Fruit fly (Drosophila melanogaster) whole organism, prepupa: Measurements from ENCODE around the gene BckdhA.

Experiments used
- Blimp-1 ChIP-seq: fragments of 200-800 bp; sonication (Bioruptor generic); optimal IDR thresholded peaks from 3 replicates; lab custom pipeline; 2017; ENCODE audit warnings: missing biosample characterization, missing genetic modification characterization, mild to moderate bottlenecking, moderate library complexity, missing genetic modification reagents
- CG10631 ChIP-seq: fragments of 200-800 bp; sonication (Bioruptor generic); optimal IDR thresholded peaks from 2 replicates; lab custom pipeline; 2016; ENCODE audit warnings: missing biosample characterization, missing genetic modification characterization
- CG10669 ChIP-seq: fragments of 200-800 bp; sonication (Bioruptor generic); optimal IDR thresholded peaks from 3 replicates; lab custom pipeline; 2018; ENCODE audit warnings: missing biosample characterization, mild to moderate bottlenecking, missing genetic modification characterization, moderate library complexity
- CG11294 ChIP-seq: fragments of 200-800 bp; sonication (Bioruptor generic); IDR thresholded peaks from 2 replicates; pipeline ENCODE4 v1.3.6; 2022; ENCODE audit warnings: missing biosample characterization, missing genetic modification characterization
- CG11762 ChIP-seq: fragments of 200-800 bp; sonication (Bioruptor generic); optimal IDR thresholded peaks from 3 replicates; lab custom pipeline; 2016; ENCODE audit warnings: missing biosample characterization, missing genetic modification characterization; ENCODE audit not compliant: insufficient read depth
- CG11902 ChIP-seq: fragments of 200-800 bp; sonication (Bioruptor generic); optimal IDR thresholded peaks from 3 replicates; lab custom pipeline; 2016; ENCODE audit warnings: missing biosample characterization, missing genetic modification characterization
- CG15336 ChIP-seq: fragments of 200-800 bp; sonication (Bioruptor generic); IDR thresholded peaks from 2 replicates; pipeline ENCODE4 v1.3.6; 2022; ENCODE audit warnings: missing biosample characterization, missing genetic modification characterization
- CG3032 ChIP-seq: fragments of 200-800 bp; optimal IDR thresholded peaks from 2 replicates; lab custom pipeline; 2019; ENCODE audit warnings: missing biosample characterization, mild to moderate bottlenecking, missing genetic modification characterization, moderate library complexity
- CG31627 ChIP-seq: fragments of 200-800 bp; sonication (Bioruptor generic); optimal IDR thresholded peaks from 3 replicates; lab custom pipeline; 2016; ENCODE audit warnings: missing biosample characterization, missing genetic modification characterization
- CG34406 ChIP-seq: fragments of 200-800 bp; sonication (Bioruptor generic); optimal IDR thresholded peaks from 3 replicates; lab custom pipeline; 2016; ENCODE audit warnings: missing biosample characterization, missing genetic modification characterization
- CG3919 ChIP-seq: fragments of 200-800 bp; sonication (Bioruptor generic); optimal IDR thresholded peaks from 3 replicates; lab custom pipeline; 2016; ENCODE audit warnings: missing biosample characterization, missing genetic modification characterization
- CG4318 ChIP-seq: fragments of 200-800 bp; sonication (Bioruptor generic); optimal IDR thresholded peaks from 3 replicates; lab custom pipeline; 2017; ENCODE audit warnings: missing biosample characterization, mild to moderate bottlenecking, missing genetic modification characterization
- CG6792 ChIP-seq: fragments of 200-800 bp; sonication (Bioruptor generic); optimal IDR thresholded peaks from 3 replicates; lab custom pipeline; 2016; ENCODE audit warnings: missing biosample characterization, missing genetic modification characterization
- CG6808 ChIP-seq: fragments of 200-800 bp; sonication (Bioruptor generic); optimal IDR thresholded peaks from 3 replicates; lab custom pipeline; 2017; ENCODE audit warnings: missing biosample characterization, missing genetic modification characterization, mild to moderate bottlenecking, moderate library complexity, missing genetic modification reagents
- CG6854 ChIP-seq: fragments of 200-800 bp; sonication (Bioruptor generic); optimal IDR thresholded peaks from 2 replicates; lab custom pipeline; 2017; ENCODE audit warnings: missing biosample characterization, mild to moderate bottlenecking, missing genetic modification characterization
- CG7368 ChIP-seq: fragments of 200-800 bp; sonication (Bioruptor generic); optimal IDR thresholded peaks from 3 replicates; lab custom pipeline; 2016; ENCODE audit warnings: missing biosample characterization, missing genetic modification characterization
- CG8119 ChIP-seq: fragments of 200-800 bp; sonication (Bioruptor generic); IDR thresholded peaks from 3 replicates; pipeline ENCODE4 v1.3.6; 2022; ENCODE audit warnings: missing biosample characterization, missing genetic modification characterization
- CG8632 ChIP-seq: fragments of 200-800 bp; sonication (Bioruptor generic); optimal IDR thresholded peaks from 3 replicates; lab custom pipeline; 2016; ENCODE audit warnings: missing biosample characterization, missing genetic modification characterization
- CG9139 ChIP-seq: fragments of 200-800 bp; sonication (Bioruptor generic); optimal IDR thresholded peaks from 3 replicates; lab custom pipeline; 2017; ENCODE audit warnings: missing biosample characterization, mild to moderate bottlenecking, missing genetic modification characterization
- Eip78C ChIP-seq: fragments of 200-800 bp; sonication (Bioruptor generic); peaks from one replicate; lab custom pipeline; 2016; ENCODE audit warnings: missing biosample characterization, missing genetic modification characterization
- Ets21C ChIP-seq: fragments of 200-800 bp; sonication (Bioruptor generic); optimal IDR thresholded peaks from 3 replicates; lab custom pipeline; 2016; ENCODE audit warnings: missing biosample characterization, missing genetic modification characterization
- Ets96B ChIP-seq: fragments of 200-800 bp; optimal IDR thresholded peaks from 2 replicates; lab custom pipeline; 2019; ENCODE audit warnings: missing biosample characterization, mild to moderate bottlenecking, missing genetic modification characterization, moderate library complexity
- Gug ChIP-seq: fragments of 200-800 bp; sonication (Bioruptor generic); IDR thresholded peaks from 2 replicates; pipeline ENCODE4 v1.3.6; 2022; ENCODE audit warnings: missing biosample characterization, missing genetic modification characterization
- Hr38 ChIP-seq: sonication (Bioruptor generic); optimal IDR thresholded peaks from 2 replicates; lab custom pipeline; 2016; ENCODE audit warnings: missing biosample characterization, missing genetic modification characterization
- Hr39 ChIP-seq: fragments of 200-800 bp; sonication (Bioruptor generic); optimal IDR thresholded peaks from 2 replicates; lab custom pipeline; 2016; ENCODE audit warnings: missing biosample characterization, missing genetic modification characterization
- Hr4 ChIP-seq: fragments of 200-800 bp; sonication (Bioruptor generic); optimal IDR thresholded peaks from 3 replicates; lab custom pipeline; 2016; ENCODE audit warnings: missing biosample characterization, missing genetic modification characterization
- Lpt ChIP-seq: fragments of 200-800 bp; sonication (Bioruptor generic); optimal IDR thresholded peaks from 3 replicates; lab custom pipeline; 2016; ENCODE audit warnings: missing biosample characterization, missing genetic modification characterization
- OdsH ChIP-seq: fragments of 200-800 bp; sonication (Bioruptor generic); optimal IDR thresholded peaks from 3 replicates; lab custom pipeline; 2016; ENCODE audit warnings: missing biosample characterization, missing genetic modification characterization
- Sox102F ChIP-seq: fragments of 200-800 bp; sonication (Bioruptor generic); optimal IDR thresholded peaks from 2 replicates; lab custom pipeline; 2016; ENCODE audit warnings: missing biosample characterization, mild to moderate bottlenecking, missing genetic modification characterization
- Sox14 ChIP-seq: fragments of 200-800 bp; sonication (Bioruptor generic); optimal IDR thresholded peaks from 3 replicates; lab custom pipeline; 2016; ENCODE audit warnings: missing biosample characterization, missing genetic modification characterization
- achi ChIP-seq: fragments of 200-800 bp; sonication (Bioruptor generic); optimal IDR thresholded peaks from 3 replicates; lab custom pipeline; 2016; ENCODE audit warnings: missing biosample characterization, missing genetic modification characterization
- acj6 ChIP-seq: fragments of 200-800 bp; sonication (Bioruptor generic); optimal IDR thresholded peaks from 3 replicates; lab custom pipeline; 2016; ENCODE audit warnings: missing biosample characterization, missing genetic modification characterization
- cyc ChIP-seq: fragments of 200-800 bp; sonication (Bioruptor generic); optimal IDR thresholded peaks from 3 replicates; lab custom pipeline; 2016; ENCODE audit warnings: missing biosample characterization, missing genetic modification characterization
- dac ChIP-seq: fragments of 200-800 bp; sonication (Bioruptor generic); optimal IDR thresholded peaks from 2 replicates; lab custom pipeline; 2017; ENCODE audit warnings: missing biosample characterization, mild to moderate bottlenecking, missing genetic modification characterization
- eg ChIP-seq: fragments of 200-800 bp; sonication (Bioruptor generic); IDR thresholded peaks from 3 replicates; pipeline ENCODE4 v1.3.6; 2022; ENCODE audit warnings: missing biosample characterization, missing genetic modification characterization
- esn ChIP-seq: fragments of 200-800 bp; sonication (Bioruptor generic); optimal IDR thresholded peaks from 2 replicates; lab custom pipeline; 2016; ENCODE audit warnings: missing biosample characterization, mild to moderate bottlenecking, missing genetic modification characterization, moderate library complexity
- fd85E ChIP-seq: fragments of 200-800 bp; sonication (Bioruptor generic); optimal IDR thresholded peaks from 3 replicates; lab custom pipeline; 2016; ENCODE audit warnings: missing biosample characterization, missing genetic modification characterization
- lz ChIP-seq: fragments of 200-800 bp; sonication (Bioruptor generic); optimal IDR thresholded peaks from 3 replicates; lab custom pipeline; 2016; ENCODE audit warnings: missing biosample characterization, missing genetic modification characterization
- net ChIP-seq: fragments of 200-800 bp; sonication (Bioruptor generic); optimal IDR thresholded peaks from 3 replicates; lab custom pipeline; 2016; ENCODE audit warnings: missing biosample characterization, missing genetic modification characterization
- salr ChIP-seq, 2 experiments: fragments of 200-800 bp; sonication (Bioruptor generic); optimal IDR thresholded peaks; 3 replicates each; lab custom pipeline; 2016 to 2018; ENCODE audit warnings: missing biosample characterization in 2 of 2, missing genetic modification characterization in 2 of 2, mild to moderate bottlenecking in 1 of 2
- spab ChIP-seq: fragments of 200-800 bp; sonication (Bioruptor generic); optimal IDR thresholded peaks from 2 replicates; lab custom pipeline; 2017; ENCODE audit warnings: missing biosample characterization, mild to moderate bottlenecking, missing genetic modification characterization, missing genetic modification reagents
- ss ChIP-seq, 2 experiments: fragments of 200-800 bp; sonication (Bioruptor generic); optimal IDR thresholded peaks; 2 replicates in 1 of 2; 3 replicates in 1 of 2; lab custom pipeline; 2017 to 2018; ENCODE audit warnings: mild to moderate bottlenecking in 2 of 2, missing biosample characterization in 2 of 2, missing genetic modification characterization in 2 of 2, moderate library complexity in 1 of 2
- svp ChIP-seq: fragments of 200-800 bp; sonication (Bioruptor generic); peaks from one replicate; lab custom pipeline; 2016; ENCODE audit warnings: missing biosample characterization, missing genetic modification characterization
- topi ChIP-seq: fragments of 200-800 bp; sonication (Bioruptor generic); optimal IDR thresholded peaks from 3 replicates; lab custom pipeline; 2016; ENCODE audit warnings: missing biosample characterization, missing genetic modification characterization
- vri ChIP-seq: fragments of 200-800 bp; sonication (Bioruptor generic); optimal IDR thresholded peaks from 3 replicates; lab custom pipeline; 2016; ENCODE audit warnings: missing biosample characterization, mild to moderate bottlenecking, missing genetic modification characterization

BckdhA gene

DNA sequence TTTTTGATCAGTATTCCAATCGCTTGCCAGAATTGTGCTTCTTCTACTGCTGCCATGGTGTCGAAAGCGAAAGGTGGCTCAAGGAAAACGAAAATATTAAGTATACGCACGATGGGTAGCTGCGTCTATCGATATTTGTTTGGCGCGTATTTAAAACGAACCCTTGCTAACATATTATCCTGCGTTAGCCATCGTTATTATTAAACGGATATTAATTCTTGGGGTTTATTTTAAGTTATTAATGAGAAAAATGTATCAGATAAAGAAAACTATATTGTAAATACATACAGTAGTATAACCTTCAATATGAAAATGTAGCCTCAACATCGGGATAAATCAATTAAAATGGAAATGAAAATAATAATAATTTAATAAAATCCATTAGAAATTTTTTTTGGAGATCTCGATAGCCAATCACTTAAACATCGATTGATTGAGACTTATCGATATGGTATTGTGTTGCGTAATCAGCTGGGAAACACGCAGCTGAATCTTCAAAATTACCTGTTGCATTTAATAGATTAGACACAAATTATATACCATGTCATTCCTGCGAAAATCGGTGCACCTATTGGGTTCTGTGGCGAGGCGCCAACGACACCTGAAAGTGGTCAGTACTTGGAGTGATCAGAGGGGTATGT is at the start of gene BckdhA, which contains the start of gene CG9386:
TSS of gene BckdhA (plus strand) at position 452 of the 641 bp plus-strand sequence.
TSS of gene CG9386 (minus strand) at position 75 of the 641 bp plus-strand sequence.
- TF ChIP-seq CG11762 (GFP tag; lab: Kevin White, UChicago) (no peak), svp (GFP tag; lab: Kevin White, UChicago) (no peak), lz (GFP tag; lab: Kevin White, UChicago) (peak; percentile 46), Blimp-1 (GFP tag; lab: Kevin White, UChicago) (no peak), Eip78C (GFP tag; lab: Kevin White, UChicago) (peak; percentile 84), salr (GFP tag; optimal IDR thresholded peaks at IDR 0.05; lab: Kevin White, UChicago) (no peak), CG6808 (GFP tag; lab: Kevin White, UChicago) (no peak), CG3032 (tag; lab: Kevin White, UChicago) (peak; percentile 27), Gug (GFP tag; lab: Robert Waterston, UW) (no peak; the same call in 1 of the 2 replicates), CG8632 (no peak), Lpt (no peak), OdsH (GFP tag; lab: Kevin White, UChicago) (no peak), CG15336 (GFP tag; lab: Robert Waterston, UW) (peak; percentile 15; the same call in 1 of the 2 replicates), CG11294 (no peak), CG31627 (GFP tag; lab: Kevin White, UChicago) (peak; percentile 58), dac (GFP tag; lab: Kevin White, UChicago) (no peak), cyc (GFP tag; lab: Kevin White, UChicago) (peak; percentile 38), CG6792 (GFP tag; lab: Kevin White, UChicago) (peak; percentile 36), vri (GFP tag; lab: Kevin White, UChicago) (peak; percentile 97), eg (GFP tag; lab: Robert Waterston, UW) (peak; percentile 22; the same call in 1 of the 3 replicates), acj6 (GFP tag; lab: Kevin White, UChicago) (peak; percentile 39), CG3919 (peak; percentile 55), Sox14 (GFP tag; lab: Kevin White, UChicago) (peak; percentile 25), topi (GFP tag; lab: Kevin White, UChicago) (peak; percentile 38), net (GFP tag; lab: Kevin White, UChicago) (no peak), Hr38 (GFP tag; lab: Kevin White, UChicago) (no peak), CG10669 (GFP tag; lab: Kevin White, UChicago) (no peak), Hr39 (GFP tag; lab: Kevin White, UChicago) (peak; percentile 44), fd85E (GFP tag; lab: Kevin White, UChicago) (no peak), CG6854 (GFP tag; lab: Kevin White, UChicago) (no peak), Hr4 (GFP tag; lab: Kevin White, UChicago) (no peak), esn (GFP tag; lab: Kevin White, UChicago) (peak; percentile 67), CG8119 (GFP tag; lab: Robert Waterston, UW) (no peak), CG11902 (GFP tag; lab: Kevin White, UChicago) (no peak), Ets96B (tag; lab: Kevin White, UChicago) (no peak), CG9139 (GFP tag; lab: Kevin White, UChicago) (no peak), ss (GFP tag; optimal IDR thresholded peaks at IDR 0.05; lab: Kevin White, UChicago) (no peak), Sox102F (no peak), spab (GFP tag; lab: Kevin White, UChicago) (no peak), CG4318 (GFP tag; lab: Kevin White, UChicago) (no peak), achi (GFP tag; lab: Kevin White, UChicago) (peak; percentile 40), CG34406 (GFP tag; lab: Kevin White, UChicago) (no peak), CG10631 (GFP tag; lab: Kevin White, UChicago) (peak; percentile 54), Ets21C (GFP tag; lab: Kevin White, UChicago) (peak; percentile 30), CG7368 (GFP tag; lab: Kevin White, UChicago) (no peak)
